Worm (Caenorhabditis elegans): ENCODE data around the gene sbt-1.

The sbt-1 gene

DNA sequence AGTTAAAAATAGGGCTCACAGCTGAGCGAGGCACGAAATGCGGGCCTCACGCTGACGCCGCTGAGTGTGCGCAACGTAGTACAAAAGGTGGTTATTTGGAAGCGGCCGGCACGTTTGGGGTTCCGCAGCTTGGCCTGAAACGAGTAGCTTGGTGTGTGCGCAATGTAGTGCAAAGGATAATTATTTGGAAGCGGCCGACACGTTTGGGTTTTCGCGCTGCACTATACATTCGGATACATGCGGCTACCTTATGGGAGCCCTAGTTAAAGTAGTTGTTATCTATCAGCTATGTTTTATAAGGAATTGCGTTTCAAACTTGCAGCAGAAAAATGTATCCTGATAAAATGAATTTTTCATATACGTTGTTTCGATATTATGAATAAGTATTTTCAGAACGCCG lies 38.7 kb downstream of the sbt-1 start, which contains the start of gene Y44A6D.1 (continued):
- TF ChIP-seq nhr-10 (tag; optimal IDR thresholded peaks at IDR 0.05) (no peak), daf-19 (GFP tag; conservative IDR thresholded peaks at IDR 0.05) (no peak), zfp-2 (tag; optimal IDR thresholded peaks at IDR 0.05) (no peak), dmd-8 (GFP tag; IDR thresholded peaks at IDR 0.05) (no peak)

DNA sequence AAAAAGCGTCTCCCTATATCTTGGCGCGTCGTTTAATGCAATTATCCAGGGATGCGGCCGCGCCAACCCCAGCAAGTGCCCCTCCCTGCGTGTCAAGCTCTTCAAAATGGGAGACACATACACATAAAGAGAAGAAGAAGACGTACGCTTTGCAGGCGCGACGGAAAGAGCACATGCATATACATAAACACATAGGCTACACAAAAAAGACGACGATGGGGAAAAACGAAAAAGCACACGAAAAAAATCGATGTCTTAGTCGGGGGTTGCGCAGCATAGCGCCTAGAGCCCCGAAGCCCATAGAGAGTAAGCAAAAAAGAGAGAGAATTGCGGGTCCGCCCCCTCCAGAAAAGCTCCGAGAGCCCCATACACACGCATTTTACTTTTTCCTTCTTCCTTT lies 39.6 kb downstream of the sbt-1 start, which contains the start of gene tpan-1:
Gene tpan-1 (plus strand): TSS at position 398 of the 400 bp plus-strand sequence.
- TF ChIP-seq R02D3.7 (tag; optimal IDR thresholded peaks at IDR 0.05), result no peak
- TF ChIP-seq mxl-3 (GFP tag; optimal IDR thresholded peaks at IDR 0.05), result no peak
- no peak for TF ChIP-seq lir-3 (tag; optimal IDR thresholded peaks at IDR 0.05)
- TF ChIP-seq ztf-7 (tag; optimal IDR thresholded peaks at IDR 0.05), result no peak
- TF ChIP-seq fkh-10 (GFP tag; optimal IDR thresholded peaks at IDR 0.05), result peak; percentile 53
- peak; percentile 32 for TF ChIP-seq mes-2 (tag; optimal IDR thresholded peaks at IDR 0.05; ENCODE audit: poor library complexity, severe bottlenecking)
- peak; percentile 32 for TF ChIP-seq nhr-11 (tag; optimal IDR thresholded peaks at IDR 0.05)
- TF ChIP-seq snpc-1.2 (GFP tag; IDR thresholded peaks at IDR 0.05), result no peak
- no peak for TF ChIP-seq nhr-10 (tag; optimal IDR thresholded peaks at IDR 0.05)
- TF ChIP-seq sdz-12 (GFP tag; optimal IDR thresholded peaks at IDR 0.05), result no peak
- TF ChIP-seq F26F4.8 (GFP tag; conservative IDR thresholded peaks at IDR 0.05), result no peak
- TF ChIP-seq zfp-3 (GFP tag; conservative IDR thresholded peaks at IDR 0.05), result no peak
- TF ChIP-seq unc-62 (GFP tag; optimal IDR thresholded peaks at IDR 0.05 in 1 of 2), result peak in 1 of 2 experiments; percentile 85
- TF ChIP-seq unc-62 (tag; optimal IDR thresholded peaks at IDR 0.05), result no peak
- no peak for TF ChIP-seq ceh-28 (tag; optimal IDR thresholded peaks at IDR 0.05)
- no peak for TF ChIP-seq zag-1 (tag; optimal IDR thresholded peaks at IDR 0.05)
- no peak for TF ChIP-seq zip-11 (GFP tag; IDR thresholded peaks at IDR 0.05)
- TF ChIP-seq zfp-2 (tag; optimal IDR thresholded peaks at IDR 0.05), result no peak
- no peak for TF ChIP-seq jun-1 (tag; optimal IDR thresholded peaks at IDR 0.05)
- 0 out of 2 replicates have a peak, but pooled peaks have one; percentile 38 for TF ChIP-seq dmd-9 (GFP tag; IDR thresholded peaks at IDR 0.05)
- TF ChIP-seq cey-2 (tag; optimal IDR thresholded peaks at IDR 0.05; ENCODE audit: borderline replicate concordance, insufficient read depth), result no peak
- no peak for TF ChIP-seq hlh-11 (tag; optimal IDR thresholded peaks at IDR 0.05)
- TF ChIP-seq hif-1 (tag; optimal IDR thresholded peaks at IDR 0.05), result peak in 1 of 2 experiments; percentile 92
- no peak for TF ChIP-seq nhr-28 (tag; optimal IDR thresholded peaks at IDR 0.05)
- no peak for TF ChIP-seq lin-15B (tag; optimal IDR thresholded peaks at IDR 0.05)
- TF ChIP-seq aha-1 (tag), result peak; percentile 78
- no peak for TF ChIP-seq ama-1 (optimal IDR thresholded peaks at IDR 0.05)
- 0 out of 2 replicates have a peak, but pooled peaks have one; percentile 20 for TF ChIP-seq dmd-6 (GFP tag; IDR thresholded peaks at IDR 0.05)
- no peak for TF ChIP-seq nhr-111 (GFP tag; optimal IDR thresholded peaks at IDR 0.05)
- TF ChIP-seq pha-4 (GFP tag; IDR thresholded peaks at IDR 0.05), result no peak; the same call in 1 of the 2 replicates
- no peak for TF ChIP-seq pha-4 (tag; optimal IDR thresholded peaks at IDR 0.05)
- TF ChIP-seq egl-43 (GFP tag; IDR thresholded peaks at IDR 0.05), result no peak
- TF ChIP-seq set-16 (GFP tag; IDR thresholded peaks at IDR 0.05), result no peak
- TF ChIP-seq T26A8.4 (GFP tag; IDR thresholded peaks at IDR 0.05), result no peak
- TF ChIP-seq nhr-76 (tag; optimal IDR thresholded peaks at IDR 0.05), result no peak
- 0 out of 2 replicates have a peak, but pooled peaks have one; percentile 5 for TF ChIP-seq vab-7 (GFP tag; IDR thresholded peaks at IDR 0.05)
- TF ChIP-seq tra-1 (GFP tag; IDR thresholded peaks at IDR 0.05), result no peak
- no peak for TF ChIP-seq ceh-82 (tag; optimal IDR thresholded peaks at IDR 0.05)
- TF ChIP-seq unc-39 (tag; optimal IDR thresholded peaks at IDR 0.05), result no peak
- no peak for TF ChIP-seq php-3 (GFP tag; IDR thresholded peaks at IDR 0.05)
- TF ChIP-seq nhr-77 (tag; optimal IDR thresholded peaks at IDR 0.05), result no peak
- no peak for TF ChIP-seq gei-8 (GFP tag; optimal IDR thresholded peaks at IDR 0.05)
- no peak for TF ChIP-seq aly-2 (tag; optimal IDR thresholded peaks at IDR 0.05)
- peak; percentile 3 for TF ChIP-seq F37D6.2 (tag; optimal IDR thresholded peaks at IDR 0.05)
- TF ChIP-seq Y75B8A.6 (GFP tag; IDR thresholded peaks at IDR 0.05), result no peak
- no peak for TF ChIP-seq T20F7.1 (GFP tag; optimal IDR thresholded peaks at IDR 0.05)
- no peak for TF ChIP-seq Y105C5A.15 (GFP tag; IDR thresholded peaks at IDR 0.05)
- TF ChIP-seq spr-1 (tag; optimal IDR thresholded peaks at IDR 0.05), result no peak
- TF ChIP-seq mxl-2 (GFP tag; conservative IDR thresholded peaks at IDR 0.05), result no peak
